Fruit fly (Drosophila melanogaster): ENCODE results near the gene trol.

DNA sequence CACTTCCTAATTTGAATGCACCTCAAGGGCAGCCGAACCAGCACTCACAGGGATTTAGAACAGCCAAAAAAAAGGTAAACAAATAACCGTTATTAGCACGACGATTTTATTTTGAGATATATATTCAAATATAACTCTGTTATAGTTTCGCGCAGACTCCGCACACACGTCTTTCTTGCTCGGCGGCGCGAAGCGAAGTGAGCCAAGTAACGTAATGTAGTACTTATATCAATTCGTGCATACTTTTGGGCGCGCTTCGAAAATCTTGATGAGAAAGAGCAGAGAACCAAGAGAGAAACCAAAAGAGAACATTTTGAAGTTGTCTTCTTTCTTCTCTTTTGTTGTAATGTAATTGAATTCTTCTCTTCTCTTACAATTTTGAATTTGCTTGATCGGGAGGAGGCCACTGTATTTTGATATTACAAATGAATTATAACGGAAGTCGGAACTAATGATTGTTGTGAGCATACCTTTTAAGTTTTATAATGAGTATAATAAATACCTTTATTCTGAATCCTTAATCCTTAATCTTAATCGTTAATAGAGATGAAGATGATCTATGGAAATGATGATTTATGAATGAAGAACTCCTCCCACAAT lies 75.3 kb downstream of the trol start, which contains the start of gene boi:
- TF ChIP-seq psq (optimal IDR thresholded peaks at IDR 0.05) (no peak), usp (GFP tag; optimal IDR thresholded peaks at IDR 0.05) (no peak), EcR (GFP tag; optimal IDR thresholded peaks at IDR 0.05) (no peak), CG8478 (optimal IDR thresholded peaks at IDR 0.05) (no peak)

Data from whole organism.